Fruit fly (Drosophila melanogaster) whole organism, embryonic: Measurements from ENCODE around the gene Pxd.

ENCODE experiments used
- C15 ChIP-seq: fragments of 200-800 bp; sonication (Bioruptor generic); IDR thresholded peaks from 3 replicates; pipeline ENCODE4 v1.3.6; 2022; ENCODE audit warnings: missing biosample characterization, missing genetic modification characterization
- CG10321 ChIP-seq: fragments of 200-800 bp; sonication (Bioruptor generic); IDR thresholded peaks from 2 replicates; pipeline ENCODE4 v1.3.6; 2022; ENCODE audit warnings: missing biosample characterization, missing genetic modification characterization
- CG12104 ChIP-seq: fragments of 200-800 bp; sonication (Bioruptor generic); optimal IDR thresholded peaks from 3 replicates; lab custom pipeline; 2016; ENCODE audit warnings: missing biosample characterization, missing genetic modification characterization
- CG14965 ChIP-seq: fragments of 200-800 bp; sonication (Bioruptor generic); optimal IDR thresholded peaks from 2 replicates; lab custom pipeline; 2016; ENCODE audit warnings: missing biosample characterization, missing genetic modification characterization, borderline replicate concordance
- CG16863 ChIP-seq: fragments of 200-800 bp; sonication (Bioruptor generic); optimal IDR thresholded peaks from 3 replicates; lab custom pipeline; 2016; ENCODE audit warnings: missing biosample characterization, missing genetic modification characterization
- CG18262 ChIP-seq: fragments of 200-800 bp; optimal IDR thresholded peaks from 3 replicates; lab custom pipeline; 2019; ENCODE audit warnings: missing biosample characterization, mild to moderate bottlenecking, missing genetic modification characterization, moderate library complexity
- CG2199 ChIP-seq: fragments of 200-800 bp; sonication (Bioruptor generic); IDR thresholded peaks from 3 replicates; pipeline ENCODE4 v1.3.6; 2022; ENCODE audit warnings: missing biosample characterization, missing genetic modification characterization
- CG30431 ChIP-seq: fragments of 200-800 bp; sonication (Bioruptor generic); optimal IDR thresholded peaks from 2 replicates; lab custom pipeline; 2017; ENCODE audit warnings: missing biosample characterization, missing genetic modification characterization
- CG31224 ChIP-seq: fragments of 200-800 bp; sonication (Bioruptor generic); IDR thresholded peaks from 2 replicates; pipeline ENCODE4 v1.3.6; 2022; ENCODE audit warnings: missing biosample characterization, missing genetic modification characterization
- CG33213 ChIP-seq: fragments of 200-800 bp; sonication (Bioruptor generic); optimal IDR thresholded peaks from 3 replicates; lab custom pipeline; 2016; ENCODE audit warnings: missing biosample characterization, missing genetic modification characterization
- CG42726 ChIP-seq: fragments of 200-800 bp; sonication (Bioruptor generic); IDR thresholded peaks from 2 replicates; pipeline ENCODE4 v1.3.6; 2022; ENCODE audit warnings: missing biosample characterization, missing genetic modification characterization; ENCODE audit not compliant: partially characterized antibody
- CG43689 ChIP-seq: fragments of 200-800 bp; sonication (Bioruptor generic); IDR thresholded peaks from 2 replicates; pipeline ENCODE4 v1.3.6; 2022; ENCODE audit warnings: missing biosample characterization, missing genetic modification characterization
- CG6654 ChIP-seq: fragments of 200-800 bp; sonication (Bioruptor generic); optimal IDR thresholded peaks from 2 replicates; lab custom pipeline; 2017; ENCODE audit warnings: missing biosample characterization, mild to moderate bottlenecking, missing genetic modification characterization
- CG7839 ChIP-seq: fragments of 200-800 bp; sonication (Bioruptor generic); optimal IDR thresholded peaks from 3 replicates; lab custom pipeline; 2018; ENCODE audit warnings: missing biosample characterization, mild to moderate bottlenecking, missing genetic modification characterization, moderate library complexity
- CG8765 ChIP-seq: fragments of 200-800 bp; sonication (Bioruptor generic); IDR thresholded peaks from 2 replicates; pipeline ENCODE4 v1.3.6; 2022; ENCODE audit warnings: missing biosample characterization, missing genetic modification characterization
- CoRest ChIP-seq: fragments of 200-800 bp; sonication (Bioruptor generic); optimal IDR thresholded peaks from 3 replicates; lab custom pipeline; 2018; ENCODE audit warnings: missing biosample characterization, mild to moderate bottlenecking, missing genetic modification characterization, moderate library complexity
- Doc2 ChIP-seq: fragments of 200-800 bp; sonication (Bioruptor generic); IDR thresholded peaks from 2 replicates; pipeline ENCODE4 v1.3.6; 2022; ENCODE audit warnings: missing biosample characterization, missing genetic modification characterization
- Elba2 ChIP-seq: fragments of 200-800 bp; sonication (Bioruptor generic); optimal IDR thresholded peaks from 3 replicates; lab custom pipeline; 2016; ENCODE audit warnings: missing biosample characterization, missing genetic modification characterization
- HLH54F ChIP-seq: fragments of 200-800 bp; sonication (Bioruptor generic); optimal IDR thresholded peaks from 3 replicates; lab custom pipeline; 2016; ENCODE audit warnings: missing biosample characterization, missing genetic modification characterization
- Hey ChIP-seq: fragments of 200-800 bp; sonication (Bioruptor generic); optimal IDR thresholded peaks from 3 replicates; lab custom pipeline; 2018; ENCODE audit warnings: missing biosample characterization, mild to moderate bottlenecking, missing genetic modification characterization
- Hr39 ChIP-seq: fragments of >200 bp; optimal IDR thresholded peaks from 2 replicates; lab custom pipeline; 2017
- Hsf ChIP-seq: fragments of 200-800 bp; sonication (Bioruptor generic); optimal IDR thresholded peaks from 3 replicates; lab custom pipeline; 2016; ENCODE audit warnings: missing biosample characterization, missing genetic modification characterization
- Med ChIP-seq: fragments of 200-800 bp; sonication (Bioruptor generic); peaks from one replicate; lab custom pipeline; 2016; ENCODE audit warnings: missing biosample characterization, missing genetic modification characterization, mild to moderate bottlenecking, inconsistent platforms, moderate library complexity
- Myb ChIP-seq: fragments of 200-800 bp; sonication (Bioruptor generic); optimal IDR thresholded peaks from 2 replicates; lab custom pipeline; 2016; ENCODE audit warnings: missing biosample characterization, missing genetic modification characterization
- Six4 ChIP-seq: fragments of 200-800 bp; sonication (Bioruptor generic); optimal IDR thresholded peaks from 2 replicates; lab custom pipeline; 2016; ENCODE audit warnings: missing biosample characterization, missing genetic modification characterization
- TFAM ChIP-seq: fragments of 200-800 bp; sonication (Bioruptor generic); optimal IDR thresholded peaks from 2 replicates; lab custom pipeline; 2017; ENCODE audit warnings: missing biosample characterization, missing genetic modification characterization, inconsistent platforms
- al ChIP-seq: fragments of 200-800 bp; sonication (Bioruptor generic); IDR thresholded peaks from 2 replicates; pipeline ENCODE4 v1.3.6; 2022; ENCODE audit warnings: missing biosample characterization, missing genetic modification characterization
- amos ChIP-seq: fragments of 200-800 bp; sonication (Bioruptor generic); IDR thresholded peaks from 2 replicates; pipeline ENCODE4 v1.3.6; 2022; ENCODE audit warnings: missing biosample characterization, missing genetic modification characterization; ENCODE audit not compliant: partially characterized antibody
- aop ChIP-seq: fragments of 200-800 bp; sonication (Bioruptor generic); IDR thresholded peaks from 2 replicates; pipeline ENCODE4 v1.3.6; 2022; ENCODE audit warnings: missing biosample characterization, missing genetic modification characterization
- ato ChIP-seq: fragments of 200-800 bp; sonication (Bioruptor generic); IDR thresholded peaks from 2 replicates; pipeline ENCODE4 v1.3.6; 2022; ENCODE audit warnings: missing biosample characterization, missing genetic modification characterization; ENCODE audit not compliant: partially characterized antibody
- btn ChIP-seq: fragments of 200-800 bp; sonication (Bioruptor generic); optimal IDR thresholded peaks from 2 replicates; lab custom pipeline; 2016; ENCODE audit warnings: missing biosample characterization, missing genetic modification characterization
- cg ChIP-seq: fragments of 200-800 bp; sonication (Bioruptor generic); optimal IDR thresholded peaks from 3 replicates; lab custom pipeline; 2019; ENCODE audit warnings: missing biosample characterization, mild to moderate bottlenecking, missing genetic modification characterization, moderate library complexity
- ci ChIP-seq: fragments of 200-800 bp; sonication (Bioruptor generic); IDR thresholded peaks from 3 replicates; pipeline ENCODE4 v1.3.6; 2022; ENCODE audit warnings: missing biosample characterization, missing genetic modification characterization
- dm ChIP-seq: fragments of 200-800 bp; sonication (Bioruptor generic); optimal IDR thresholded peaks from 3 replicates; lab custom pipeline; 2016; ENCODE audit warnings: missing biosample characterization, missing genetic modification characterization
- dmrt11E ChIP-seq: fragments of 200-800 bp; sonication (Bioruptor generic); optimal IDR thresholded peaks from 3 replicates; lab custom pipeline; 2018; ENCODE audit warnings: missing biosample characterization, mild to moderate bottlenecking, missing genetic modification characterization, moderate library complexity
- ewg ChIP-seq: fragments of 200-800 bp; sonication (Bioruptor generic); optimal IDR thresholded peaks from 3 replicates; lab custom pipeline; 2017; ENCODE audit warnings: mild to moderate bottlenecking, missing biosample characterization, missing genetic modification reagents, missing genetic modification characterization
- h ChIP-seq: fragments of >200 bp; optimal IDR thresholded peaks from 2 replicates; lab custom pipeline; 2017
- hkb ChIP-seq, 2 experiments: fragments of 200-800 bp in 1 of 2; fragments of >200 bp in 1 of 2; sonication (Bioruptor generic) in 1 of 2; IDR thresholded peaks in 1 of 2; optimal IDR thresholded peaks in 1 of 2; 2 replicates each; pipeline versions ENCODE4 v1.3.6 to Lab custom; 2017 to 2022; ENCODE audit warnings: missing biosample characterization in 1 of 2, missing genetic modification characterization in 1 of 2
- ind ChIP-seq: fragments of 200-800 bp; sonication (Bioruptor generic); optimal IDR thresholded peaks from 3 replicates; lab custom pipeline; 2016; ENCODE audit warnings: missing biosample characterization, missing genetic modification characterization
- jing ChIP-seq: fragments of 200-800 bp; sonication (Bioruptor generic); optimal IDR thresholded peaks from 2 replicates; lab custom pipeline; 2018; ENCODE audit warnings: missing biosample characterization, mild to moderate bottlenecking, missing genetic modification characterization
- knrl ChIP-seq: fragments of 200-800 bp; sonication (Bioruptor generic); IDR thresholded peaks from 3 replicates; pipeline ENCODE4 v1.3.6; 2022; ENCODE audit warnings: missing biosample characterization, missing genetic modification characterization; ENCODE audit not compliant: partially characterized antibody
- mirr ChIP-seq: fragments of 200-800 bp; sonication (Bioruptor generic); optimal IDR thresholded peaks from 3 replicates; lab custom pipeline; 2018; ENCODE audit warnings: missing biosample characterization, mild to moderate bottlenecking, missing genetic modification characterization
- oc ChIP-seq: fragments of 200-800 bp; sonication (Bioruptor generic); optimal IDR thresholded peaks from 2 replicates; lab custom pipeline; 2018; ENCODE audit warnings: missing biosample characterization, mild to moderate bottlenecking, missing genetic modification characterization, moderate library complexity
- ranshi ChIP-seq: fragments of 200-800 bp; sonication (Bioruptor generic); IDR thresholded peaks from 2 replicates; pipeline ENCODE4 v1.3.6; 2022; ENCODE audit warnings: missing biosample characterization, missing genetic modification characterization
- sens ChIP-seq: fragments of 200-800 bp; sonication (Bioruptor generic); peaks from one replicate; lab custom pipeline; 2016; ENCODE audit warnings: missing biosample characterization, missing genetic modification characterization
- sima ChIP-seq: fragments of 200-800 bp; sonication (Bioruptor generic); optimal IDR thresholded peaks from 2 replicates; lab custom pipeline; 2016; ENCODE audit warnings: missing biosample characterization, missing genetic modification characterization
- sisA ChIP-seq: fragments of 200-800 bp; sonication (Bioruptor generic); IDR thresholded peaks from 2 replicates; pipeline ENCODE4 v1.3.6; 2022; ENCODE audit warnings: missing biosample characterization, missing genetic modification characterization
- sna ChIP-seq: fragments of 200-800 bp; sonication (Bioruptor generic); IDR thresholded peaks from 2 replicates; pipeline ENCODE4 v1.3.6; 2022; ENCODE audit warnings: missing biosample characterization, missing genetic modification characterization; ENCODE audit not compliant: partially characterized antibody
- stwl ChIP-seq: fragments of 200-800 bp; sonication (Bioruptor generic); optimal IDR thresholded peaks from 3 replicates; lab custom pipeline; 2018; ENCODE audit warnings: missing biosample characterization, mild to moderate bottlenecking, missing genetic modification characterization, moderate library complexity
- sug ChIP-seq: fragments of 200-800 bp; optimal IDR thresholded peaks from 2 replicates; lab custom pipeline; 2019; ENCODE audit warnings: missing biosample characterization, mild to moderate bottlenecking, missing genetic modification characterization, moderate library complexity
- zfh1 ChIP-seq: fragments of 200-800 bp; sonication (Bioruptor generic); IDR thresholded peaks from 3 replicates; pipeline ENCODE4 v1.3.6; 2022; ENCODE audit warnings: missing biosample characterization, missing genetic modification characterization

Gene Pxd

dm6 chr3R:16987220-16987923 is 27.0 kb upstream of the Pxd start, which contains the start of gene CG18622 (continued):
- TF ChIP-seq CG30431, result no peak
- TF ChIP-seq Six4, result no peak
- no peak for TF ChIP-seq CG43689 (GFP tag; lab: Robert Waterston, UW)
- no peak for TF ChIP-seq aop
- TF ChIP-seq mirr (GFP tag; lab: Kevin White, UChicago), result peak; percentile 75
- no peak; the same call in 1 of the 2 replicates for TF ChIP-seq sna (GFP tag; lab: Robert Waterston, UW)
- TF ChIP-seq CG2199 (GFP tag; lab: Robert Waterston, UW), result peak; percentile 11; the same call in 1 of the 3 replicates
- TF ChIP-seq h (lab: Kevin White, UChicago), result no peak
- TF ChIP-seq Elba2, result no peak
- peak; percentile 35; the same call in 1 of the 2 replicates for TF ChIP-seq ranshi (GFP tag; lab: Robert Waterston, UW)
- TF ChIP-seq CG42726 (GFP tag; lab: Robert Waterston, UW), result no peak
- TF ChIP-seq CG31224 (GFP tag; lab: Robert Waterston, UW), result no peak
- TF ChIP-seq TFAM (GFP tag; lab: Kevin White, UChicago), result no peak
- TF ChIP-seq Doc2 (GFP tag; lab: Robert Waterston, UW), result no peak
- no peak for TF ChIP-seq Myb (GFP tag; lab: Kevin White, UChicago)
- no peak for TF ChIP-seq dm (GFP tag; lab: Kevin White, UChicago)
- no peak for TF ChIP-seq jing (GFP tag; lab: Kevin White, UChicago)
- TF ChIP-seq stwl (tag; lab: Kevin White, UChicago), result no peak
- no peak for TF ChIP-seq sisA (GFP tag; lab: Robert Waterston, UW)
- no peak for TF ChIP-seq C15 (GFP tag; lab: Robert Waterston, UW)
- peak; percentile 51; the same call in 1 of the 2 replicates for TF ChIP-seq amos (GFP tag; lab: Robert Waterston, UW)
- peak; percentile 3 for TF ChIP-seq CG18262
- no peak for TF ChIP-seq ind
- no peak for TF ChIP-seq dmrt11E
- TF ChIP-seq ato (GFP tag; lab: Robert Waterston, UW), result no peak
- no peak for TF ChIP-seq Hsf
- TF ChIP-seq CG16863, result no peak
- no peak for TF ChIP-seq sima (GFP tag; lab: Kevin White, UChicago)
- TF ChIP-seq hkb (optimal IDR thresholded peaks at IDR 0.05; lab: Kevin White, UChicago), result no peak
- no peak; the same call in 1 of the 2 replicates for TF ChIP-seq hkb (GFP tag; IDR thresholded peaks at IDR 0.05; lab: Robert Waterston, UW)
- no peak for TF ChIP-seq Hey (tag; lab: Kevin White, UChicago)
- TF ChIP-seq al (GFP tag; lab: Robert Waterston, UW), result no peak
- peak; percentile 38 for TF ChIP-seq CG7839 (tag; lab: Kevin White, UChicago)
- no peak; the same call in 2 of the 3 replicates for TF ChIP-seq ci (GFP tag; lab: Robert Waterston, UW)
- TF ChIP-seq cg (GFP tag; lab: Kevin White, UChicago), result peak; percentile 7
- no peak for TF ChIP-seq CG6654 (GFP tag; lab: Kevin White, UChicago)
- TF ChIP-seq CG14965 (GFP tag; lab: Kevin White, UChicago), result no peak
- TF ChIP-seq sug (tag; lab: Kevin White, UChicago), result peak; percentile 83
- no peak for TF ChIP-seq HLH54F (GFP tag; lab: Kevin White, UChicago)
- TF ChIP-seq zfh1, result no peak
- TF ChIP-seq CoRest (tag; lab: Kevin White, UChicago), result peak; percentile 8
- TF ChIP-seq Hr39 (lab: Kevin White, UChicago), result no peak
- TF ChIP-seq Med (GFP tag; lab: Kevin White, UChicago), result peak; percentile 76
- no peak for TF ChIP-seq CG12104 (GFP tag; lab: Kevin White, UChicago)
- TF ChIP-seq btn (GFP tag; lab: Kevin White, UChicago), result no peak
- no peak for TF ChIP-seq ewg
- TF ChIP-seq sens, result no peak
- no peak for TF ChIP-seq CG10321
- peak; percentile 34 for TF ChIP-seq oc (tag; lab: Kevin White, UChicago)
- no peak for TF ChIP-seq knrl (GFP tag; lab: Robert Waterston, UW)
- TF ChIP-seq CG8765 (GFP tag; lab: Robert Waterston, UW), result no peak
- no peak for TF ChIP-seq CG33213 (GFP tag; lab: Kevin White, UChicago)
